Worm (Caenorhabditis elegans) whole organism, mixed stage, embryonic: ENCODE data around the gene algn-14.

Experiments
- bed-3 ChIP-seq: fragments of 200-800 bp; sonication (Bioruptor generic); optimal IDR thresholded peaks from 3 replicates; lab custom pipeline; 2018; ENCODE audit warnings: mild to moderate bottlenecking, missing genetic modification characterization, moderate library complexity, missing compliant biosample characterization
- blmp-1 ChIP-seq: fragments of 150-350 bp; optimal IDR thresholded peaks from 2 replicates; lab custom pipeline; 2014; ENCODE audit warnings: missing biosample characterization, missing genetic modification characterization
- ceh-39 ChIP-seq: fragments of 150-350 bp; optimal IDR thresholded peaks from 2 replicates; lab custom pipeline; 2014; ENCODE audit warnings: missing biosample characterization, missing genetic modification characterization
- ceh-43 ChIP-seq: fragments of 200-800 bp; sonication (Bioruptor generic); optimal IDR thresholded peaks from 2 replicates; lab custom pipeline; 2018; ENCODE audit warnings: mild to moderate bottlenecking, missing genetic modification characterization, moderate library complexity, missing compliant biosample characterization
- ceh-83 ChIP-seq: fragments of 200-800 bp; sonication (Bioruptor generic); optimal IDR thresholded peaks from 2 replicates; lab custom pipeline; 2018; ENCODE audit warnings: mild to moderate bottlenecking, missing genetic modification characterization, missing compliant biosample characterization
- ces-1 ChIP-seq: fragments of 150-350 bp; optimal IDR thresholded peaks from 2 replicates; lab custom pipeline; 2014; ENCODE audit warnings: missing biosample characterization, missing genetic modification reagents, missing genetic modification characterization
- cnd-1 ChIP-seq: fragments of 200-800 bp; sonication (Bioruptor generic); optimal IDR thresholded peaks from 2 replicates; lab custom pipeline; 2018; ENCODE audit warnings: mild to moderate bottlenecking, missing genetic modification characterization, missing compliant biosample characterization
- drap-1 ChIP-seq: fragments of 200-800 bp; sonication (Bioruptor generic); optimal IDR thresholded peaks from 3 replicates; lab custom pipeline; 2018; ENCODE audit warnings: mild to moderate bottlenecking, missing genetic modification characterization, missing compliant biosample characterization
- elt-1 ChIP-seq: sonication (generic microtip); optimal IDR thresholded peaks from 2 replicates; lab custom pipeline; 2017; ENCODE audit warnings: missing genetic modification characterization, mild to moderate bottlenecking, missing compliant biosample characterization, antibody characterized with exemption, moderate library complexity, borderline replicate concordance; ENCODE audit not compliant: insufficient read depth
- flh-1 ChIP-seq: fragments of 200-800 bp; sonication (Bioruptor generic); optimal IDR thresholded peaks from 2 replicates; lab custom pipeline; 2018; ENCODE audit warnings: mild to moderate bottlenecking, missing genetic modification characterization, moderate library complexity, missing compliant biosample characterization
- ham-2 ChIP-seq: fragments of 200-800 bp; sonication (Bioruptor generic); optimal IDR thresholded peaks from 2 replicates; lab custom pipeline; 2018; ENCODE audit warnings: mild to moderate bottlenecking, missing genetic modification characterization, missing compliant biosample characterization
- hlh-1 ChIP-seq: fragments of 150-350 bp; optimal IDR thresholded peaks from 2 replicates; lab custom pipeline; 2014; ENCODE audit warnings: missing biosample characterization, missing genetic modification reagents, missing genetic modification characterization
- lin-13 ChIP-seq: fragments of 150-350 bp; optimal IDR thresholded peaks from 2 replicates; lab custom pipeline; 2014; ENCODE audit warnings: missing biosample characterization, missing genetic modification characterization
- lin-32 ChIP-seq: fragments of 200-800 bp; sonication (Bioruptor generic); optimal IDR thresholded peaks from 2 replicates; lab custom pipeline; 2018; ENCODE audit warnings: mild to moderate bottlenecking, missing genetic modification characterization, missing compliant biosample characterization
- lsy-2 ChIP-seq: fragments of 150-350 bp; optimal IDR thresholded peaks from 2 replicates; lab custom pipeline; 2014; ENCODE audit warnings: missing biosample characterization, missing genetic modification characterization
- mab-5 ChIP-seq: fragments of 150-350 bp; optimal IDR thresholded peaks from 2 replicates; lab custom pipeline; 2014; ENCODE audit warnings: missing biosample characterization, missing genetic modification characterization
- mep-1 ChIP-seq: fragments of 150-350 bp; optimal IDR thresholded peaks from 2 replicates; lab custom pipeline; 2017; ENCODE audit warnings: missing biosample characterization, missing genetic modification reagents, missing genetic modification characterization, inconsistent platforms
- mls-2 ChIP-seq: sonication (generic microtip); optimal IDR thresholded peaks from 2 replicates; lab custom pipeline; 2016; ENCODE audit warnings: mild to moderate bottlenecking, missing genetic modification characterization, moderate library complexity, missing compliant biosample characterization
- nhr-12 ChIP-seq: fragments of 150-350 bp; optimal IDR thresholded peaks from 2 replicates; lab custom pipeline; 2014; ENCODE audit warnings: missing biosample characterization, missing genetic modification characterization
- nhr-2 ChIP-seq: fragments of 150-350 bp; optimal IDR thresholded peaks from 2 replicates; lab custom pipeline; 2014; ENCODE audit warnings: missing biosample characterization, missing genetic modification characterization
- nhr-28 ChIP-seq: fragments of 150-350 bp; optimal IDR thresholded peaks from 2 replicates; lab custom pipeline; 2014; ENCODE audit warnings: missing biosample characterization, missing genetic modification characterization
- nhr-76 ChIP-seq: sonication (generic microtip); optimal IDR thresholded peaks from 2 replicates; lab custom pipeline; 2017; ENCODE audit warnings: missing biosample characterization, missing genetic modification characterization
- pha-4 ChIP-seq: fragments of 150-350 bp; optimal IDR thresholded peaks from 2 replicates; lab custom pipeline; 2018; ENCODE audit warnings: missing biosample characterization, missing genetic modification reagents, missing genetic modification characterization
- sem-2 ChIP-seq: fragments of 200-800 bp; sonication (Bioruptor generic); optimal IDR thresholded peaks from 2 replicates; lab custom pipeline; 2018; ENCODE audit warnings: mild to moderate bottlenecking, missing genetic modification characterization, missing compliant biosample characterization
- snpc-4 ChIP-seq: fragments of 150-350 bp; optimal IDR thresholded peaks from 2 replicates; lab custom pipeline; 2014; ENCODE audit warnings: missing biosample characterization, missing genetic modification characterization
- sptf-1 ChIP-seq: sonication (generic microtip); optimal IDR thresholded peaks from 2 replicates; lab custom pipeline; 2017; ENCODE audit warnings: mild to moderate bottlenecking, missing genetic modification characterization, moderate library complexity, missing compliant biosample characterization
- tbx-8 ChIP-seq: fragments of 200-800 bp; sonication (Bioruptor generic); optimal IDR thresholded peaks from 2 replicates; lab custom pipeline; 2018; ENCODE audit warnings: mild to moderate bottlenecking, missing genetic modification characterization, moderate library complexity, missing compliant biosample characterization
- unc-120 ChIP-seq: sonication (generic microtip); optimal IDR thresholded peaks from 2 replicates; lab custom pipeline; 2017; ENCODE audit warnings: missing genetic modification characterization, missing compliant biosample characterization; ENCODE audit not compliant: poor library complexity, severe bottlenecking
- unc-39 ChIP-seq: fragments of 150-350 bp; optimal IDR thresholded peaks from 2 replicates; lab custom pipeline; 2014; ENCODE audit warnings: missing biosample characterization, missing genetic modification characterization
- unc-62 ChIP-seq: fragments of 150-350 bp; optimal IDR thresholded peaks from 2 replicates; lab custom pipeline; 2014; ENCODE audit warnings: missing biosample characterization, missing genetic modification reagents, missing genetic modification characterization
- zip-8 ChIP-seq: fragments of 150-350 bp; optimal IDR thresholded peaks from 2 replicates; lab custom pipeline; 2014; ENCODE audit warnings: missing biosample characterization, missing genetic modification characterization
- ztf-11 ChIP-seq: fragments of 150-350 bp; optimal IDR thresholded peaks from 2 replicates; lab custom pipeline; 2014; ENCODE audit warnings: missing biosample characterization, missing genetic modification characterization

algn-14 gene

DNA sequence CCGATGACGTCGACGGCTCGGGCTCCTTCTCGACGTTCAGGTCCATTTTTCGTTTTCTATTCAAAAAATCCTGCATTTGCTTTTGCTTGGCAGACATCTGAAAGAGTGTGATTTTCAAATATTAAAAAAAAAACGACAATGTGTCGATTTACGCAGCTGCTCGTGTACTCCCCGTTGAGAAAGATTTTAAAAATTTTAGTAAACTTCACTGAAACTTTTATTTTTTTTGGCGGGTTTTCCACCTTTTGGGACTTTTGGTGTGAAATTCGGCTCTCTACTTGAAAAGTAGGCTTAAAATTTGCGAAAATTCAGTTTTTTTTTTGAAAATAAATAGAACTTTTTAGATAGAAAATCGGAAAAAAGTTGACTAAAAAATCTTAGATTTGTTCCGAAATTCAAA lies 3.9 kb upstream of the algn-14 start, which contains the start of gene M02B7.7:
M02B7.7 (minus strand) TSS at position 101 of the 400 bp plus-strand sequence.
- TF ChIP-seq lsy-2 (tag; lab: Kevin White, UChicago) = no peak
- no peak for TF ChIP-seq blmp-1
- TF ChIP-seq bed-3 (GFP tag; lab: Kevin White, UChicago) = no peak
- TF ChIP-seq unc-39 = no peak
- no peak for TF ChIP-seq unc-62 (GFP tag; lab: Kevin White, UChicago)
- TF ChIP-seq cnd-1 (tag; lab: Kevin White, UChicago) = no peak
- TF ChIP-seq elt-1 = no peak
- no peak for TF ChIP-seq nhr-76 (tag; lab: Kevin White, UChicago)
- TF ChIP-seq zip-8 (tag; lab: Kevin White, UChicago) = no peak
- no peak for TF ChIP-seq pha-4 (tag; lab: Kevin White, UChicago)
- TF ChIP-seq nhr-28 (tag; lab: Kevin White, UChicago) = no peak
- no peak for TF ChIP-seq ceh-83 (GFP tag; lab: Kevin White, UChicago)
- no peak for TF ChIP-seq nhr-2 (tag; lab: Kevin White, UChicago)
- no peak for TF ChIP-seq ceh-39 (tag; lab: Kevin White, UChicago)
- TF ChIP-seq mls-2 = no peak
- no peak for TF ChIP-seq tbx-8 (GFP tag; lab: Kevin White, UChicago)
- no peak for TF ChIP-seq lin-13 (tag; lab: Kevin White, UChicago)
- TF ChIP-seq ceh-43 (GFP tag; lab: Kevin White, UChicago) = no peak
- TF ChIP-seq ces-1 (GFP tag; lab: Kevin White, UChicago) = no peak
- no peak for TF ChIP-seq unc-120 (tag; lab: Kevin White, UChicago)

DNA sequence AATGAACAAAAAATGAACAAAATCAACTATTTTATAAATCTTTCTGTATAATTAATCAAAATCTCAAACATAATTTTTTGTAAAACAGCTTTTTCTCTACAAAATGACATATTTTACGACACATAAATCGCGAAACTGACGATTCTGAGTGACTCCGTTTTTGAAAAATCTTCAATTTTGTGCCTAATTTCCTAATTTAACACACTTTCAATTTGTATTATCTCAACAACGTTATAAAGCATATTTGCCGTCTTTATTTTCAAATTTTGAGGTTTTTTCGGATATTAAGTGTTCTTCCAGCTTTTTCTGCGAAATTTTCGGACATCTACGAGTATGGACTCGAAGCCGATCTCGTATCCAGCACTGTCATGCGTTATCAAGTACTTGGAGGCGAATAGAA lies 2.0 kb upstream of the algn-14 start, which contains the start of gene fbxc-47:
fbxc-47 (plus strand) TSS at position 301 of the 400 bp plus-strand sequence.
- no peak for TF ChIP-seq ceh-39 (tag; lab: Kevin White, UChicago)
- TF ChIP-seq sem-2 (GFP tag; lab: Kevin White, UChicago) = no peak
- no peak for TF ChIP-seq nhr-2 (tag; lab: Kevin White, UChicago)
- no peak for TF ChIP-seq mab-5 (tag; lab: Kevin White, UChicago)
- no peak for TF ChIP-seq cnd-1 (tag; lab: Kevin White, UChicago)
- no peak for TF ChIP-seq blmp-1
- no peak for TF ChIP-seq ztf-11
- no peak for TF ChIP-seq nhr-76 (tag; lab: Kevin White, UChicago)
- TF ChIP-seq unc-120 (tag; lab: Kevin White, UChicago) = no peak
- no peak for TF ChIP-seq lin-13 (tag; lab: Kevin White, UChicago)
- no peak for TF ChIP-seq bed-3 (GFP tag; lab: Kevin White, UChicago)
- TF ChIP-seq drap-1 = no peak
- TF ChIP-seq lsy-2 (tag; lab: Kevin White, UChicago) = no peak
- TF ChIP-seq ceh-43 (GFP tag; lab: Kevin White, UChicago) = no peak
- TF ChIP-seq mls-2 = no peak
- no peak for TF ChIP-seq ham-2 (GFP tag; lab: Kevin White, UChicago)
- TF ChIP-seq hlh-1 (tag; lab: Kevin White, UChicago) = no peak

- TF ChIP-seq ceh-39 (tag; lab: Kevin White, UChicago) (no peak), snpc-4 (tag; lab: Kevin White, UChicago) (no peak), nhr-28 (tag; lab: Kevin White, UChicago) (no peak), mab-5 (tag; lab: Kevin White, UChicago) (no peak), lsy-2 (tag; lab: Kevin White, UChicago) (no peak), ztf-11 (no peak), unc-62 (GFP tag; lab: Kevin White, UChicago) (no peak), cnd-1 (tag; lab: Kevin White, UChicago) (no peak)
- TF ChIP-seq, all 35 proteins: peak for 0
Observed at ce11 chrIV:3800952-3801351, 2.3 kb downstream of the algn-14 start, which contains the start of gene osm-3. Gene osm-3, minus strand, starts transcription at chrIV:3801052.

DNA sequence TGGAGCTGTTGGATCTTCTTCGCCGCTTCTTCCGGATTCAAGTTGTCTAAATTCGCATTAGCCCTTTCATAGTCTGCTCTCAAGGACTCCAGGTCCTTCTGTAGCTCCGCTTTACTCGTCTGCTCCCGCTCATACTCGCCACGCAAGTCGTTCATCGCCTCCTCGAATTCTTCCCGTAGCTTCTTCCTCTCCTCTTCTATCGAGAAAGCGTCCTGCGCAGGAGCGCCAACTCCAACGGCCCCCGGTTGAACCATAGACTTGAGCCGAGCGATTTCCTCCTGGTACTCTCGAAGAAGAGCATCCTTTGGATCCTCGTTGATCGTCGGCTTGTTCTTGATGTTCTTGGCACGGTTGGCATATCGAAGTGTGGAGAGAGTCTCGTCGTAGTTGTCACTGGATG lies 5.8 kb downstream of the algn-14 start:
- TF ChIP-seq lin-32 (GFP tag; lab: Kevin White, UChicago) (no peak), pha-4 (tag; lab: Kevin White, UChicago) (no peak), ces-1 (GFP tag; lab: Kevin White, UChicago) (no peak), mls-2 (no peak), unc-120 (tag; lab: Kevin White, UChicago) (no peak), cnd-1 (tag; lab: Kevin White, UChicago) (no peak), nhr-12 (tag; lab: Kevin White, UChicago) (no peak), zip-8 (tag; lab: Kevin White, UChicago) (no peak), flh-1 (GFP tag; lab: Kevin White, UChicago) (no peak), sptf-1 (tag; lab: Kevin White, UChicago) (no peak), unc-39 (no peak), hlh-1 (tag; lab: Kevin White, UChicago) (no peak), ham-2 (GFP tag; lab: Kevin White, UChicago) (no peak), ceh-83 (GFP tag; lab: Kevin White, UChicago) (no peak), ceh-43 (GFP tag; lab: Kevin White, UChicago) (no peak), bed-3 (GFP tag; lab: Kevin White, UChicago) (no peak), mab-5 (tag; lab: Kevin White, UChicago) (no peak), mep-1 (no peak), nhr-2 (tag; lab: Kevin White, UChicago) (no peak)
